Worm (Caenorhabditis elegans) whole organism, L4 larva: ENCODE data around the gene F23D12.2.

Source experiments
- F10B5.3 ChIP-seq: sonication (generic microtip); optimal IDR thresholded peaks from 2 replicates; lab custom pipeline; 2016; ENCODE audit warnings: mild to moderate bottlenecking, missing genetic modification characterization, missing compliant biosample characterization
- dmd-8 ChIP-seq: fragments of 200-800 bp; sonication (Bioruptor generic); IDR thresholded peaks from 2 replicates; pipeline ENCODE4 v1.3.6; 2022; ENCODE audit warnings: missing genetic modification characterization, missing compliant biosample characterization
- fkh-10 ChIP-seq: fragments of 150-350 bp; optimal IDR thresholded peaks from 2 replicates; lab custom pipeline; 2014; ENCODE audit warnings: missing biosample characterization, missing genetic modification reagents, missing genetic modification characterization
- hlh-30 ChIP-seq: sonication (generic microtip); optimal IDR thresholded peaks from 2 replicates; lab custom pipeline; 2017; ENCODE audit warnings: antibody characterized with exemption, mild to moderate bottlenecking, missing genetic modification characterization, missing compliant biosample characterization; ENCODE audit not compliant: insufficient read depth
- jun-1 ChIP-seq: fragments of 150-350 bp; optimal IDR thresholded peaks from 2 replicates; lab custom pipeline; 2014; ENCODE audit warnings: missing biosample characterization, missing genetic modification reagents, missing genetic modification characterization
- nhr-6 ChIP-seq: fragments of 150-350 bp; optimal IDR thresholded peaks from 2 replicates; lab custom pipeline; 2014; ENCODE audit warnings: missing biosample characterization, missing genetic modification characterization

ce11 chrX:14423105-14423504 lies 1.7 kb upstream of the F23D12.2 start, which contains the start of gene fipr-3:
- TF ChIP-seq dmd-8 (GFP tag; lab: Robert Waterston, UW): no peak
- TF ChIP-seq F10B5.3 (tag; lab: Kevin White, UChicago): no peak
- TF ChIP-seq jun-1: no peak
- TF ChIP-seq nhr-6 (tag; lab: Kevin White, UChicago): no peak
- no peak for TF ChIP-seq hlh-30 (tag; lab: Kevin White, UChicago)
- no peak for TF ChIP-seq fkh-10 (GFP tag; lab: Kevin White, UChicago)
